Fruit fly (Drosophila melanogaster): Measurements from ENCODE around the gene Mpv17.

DNA sequence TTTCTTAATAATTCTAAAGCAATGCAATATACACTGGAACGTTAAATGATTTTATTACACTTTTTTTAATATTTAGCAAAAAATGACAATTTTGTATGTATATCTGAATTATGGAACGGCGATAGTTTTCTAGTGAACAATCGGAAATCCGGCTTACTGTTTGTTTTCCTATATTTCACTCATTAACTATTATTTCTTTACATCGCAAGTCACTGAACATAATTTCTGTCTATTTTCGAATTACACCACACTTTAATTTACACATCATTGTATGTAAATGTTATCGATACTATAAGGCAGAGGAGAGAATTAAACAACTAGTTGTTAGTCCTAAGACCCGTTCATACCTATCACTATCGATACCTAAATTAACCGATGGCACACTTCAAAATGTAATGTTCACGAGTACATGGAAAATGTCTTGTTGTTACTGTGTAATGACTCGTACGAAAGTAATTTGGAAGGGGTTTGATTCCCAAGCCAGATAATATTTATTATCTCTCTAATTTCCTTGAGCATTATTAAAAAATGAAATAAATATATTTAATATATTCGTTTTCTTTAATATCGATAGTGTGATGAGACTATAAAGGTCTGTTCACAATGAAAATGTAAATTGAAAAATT is 2.2 kb downstream of the Mpv17 start, which contains the start of gene PlexA:
- TF ChIP-seq CG2889 (GFP tag; IDR thresholded peaks at IDR 0.05) (peak; percentile 95), lilli (GFP tag; optimal IDR thresholded peaks at IDR 0.05) (peak; percentile 72), pan (optimal IDR thresholded peaks at IDR 0.05) (no peak), pan (GFP tag; optimal IDR thresholded peaks at IDR 0.05 in 1 of 2, IDR thresholded peaks at IDR 0.05 in 1 of 2) (peak in 1 of 2 experiments; percentile 96), rib (GFP tag; IDR thresholded peaks at IDR 0.05) (peak; percentile 83)
